Fruit fly (Drosophila melanogaster): Measurements from ENCODE around the gene Gale.

- TF ChIP-seq psq (optimal IDR thresholded peaks at IDR 0.05) (no peak), Myc (optimal IDR thresholded peaks at IDR 0.05) (no peak), Sin3A (optimal IDR thresholded peaks at IDR 0.05) (no peak), ttk (optimal IDR thresholded peaks at IDR 0.05) (no peak), insv (optimal IDR thresholded peaks at IDR 0.05) (no peak), h (optimal IDR thresholded peaks at IDR 0.05) (no peak)
Observed at dm6 chr3L:601559-602136, 46.7 kb upstream of the Gale start.

Data from Kc167 (cell line).